Worm (Caenorhabditis elegans) whole organism, early embryonic: ENCODE data around the gene acs-4.

Source experiments
- B0310.2 ChIP-seq: sonication (generic microtip); optimal IDR thresholded peaks from 2 replicates; lab custom pipeline; 2016; ENCODE audit warnings: mild to moderate bottlenecking, missing genetic modification characterization, missing compliant biosample characterization
- F13C5.2 ChIP-seq: sonication (generic microtip); optimal IDR thresholded peaks from 2 replicates; lab custom pipeline; 2017; ENCODE audit warnings: mild to moderate bottlenecking, missing genetic modification characterization, inconsistent platforms, missing compliant biosample characterization
- aly-1 ChIP-seq: sonication (generic microtip); optimal IDR thresholded peaks from 2 replicates; lab custom pipeline; 2016; ENCODE audit warnings: missing genetic modification characterization, missing compliant biosample characterization
- ama-1 ChIP-seq: fragments of 150-350 bp; optimal IDR thresholded peaks from 2 replicates; lab custom pipeline; 2014
- ceh-13 ChIP-seq: fragments of 200-800 bp; sonication (Bioruptor generic); optimal IDR thresholded peaks from 2 replicates; lab custom pipeline; 2018; ENCODE audit warnings: mild to moderate bottlenecking, missing genetic modification characterization, missing compliant biosample characterization
- ceh-36 ChIP-seq: sonication (generic microtip); optimal IDR thresholded peaks from 2 replicates; lab custom pipeline; 2016; ENCODE audit warnings: missing genetic modification characterization, inconsistent platforms, missing compliant biosample characterization
- ets-7 ChIP-seq: sonication (generic microtip); optimal IDR thresholded peaks from 2 replicates; lab custom pipeline; 2016; ENCODE audit warnings: missing genotype, missing genetic modification characterization, missing compliant biosample characterization
- flt-1 ChIP-seq: fragments of 200-800 bp; sonication (Bioruptor generic); IDR thresholded peaks from 2 replicates; pipeline ENCODE4 v1.3.6; 2022; ENCODE audit warnings: missing genetic modification characterization, missing compliant biosample characterization
- hmbx-1 ChIP-seq: sonication (generic microtip); optimal IDR thresholded peaks from 2 replicates; lab custom pipeline; 2016; ENCODE audit warnings: mild to moderate bottlenecking, missing genetic modification characterization, missing compliant biosample characterization
- hmg-4 ChIP-seq: fragments of 200-800 bp; sonication (Bioruptor generic); optimal IDR thresholded peaks from 2 replicates; lab custom pipeline; 2018; ENCODE audit warnings: mild to moderate bottlenecking, missing genetic modification characterization, missing compliant biosample characterization
- hnd-1 ChIP-seq: sonication (generic microtip); optimal IDR thresholded peaks from 2 replicates; lab custom pipeline; 2016; ENCODE audit warnings: missing genetic modification characterization, missing compliant biosample characterization
- pes-1 ChIP-seq: fragments of 200-800 bp; sonication (Bioruptor generic); IDR thresholded peaks from 2 replicates; pipeline ENCODE4 v1.3.6; 2022; ENCODE audit warnings: missing genetic modification reagents, missing genetic modification characterization, missing compliant biosample characterization
- scrt-1 ChIP-seq: fragments of 200-800 bp; sonication (Bioruptor generic); IDR thresholded peaks from 2 replicates; pipeline ENCODE4 v1.3.6; 2022; ENCODE audit warnings: missing genetic modification characterization, missing compliant biosample characterization
- sea-1 ChIP-seq: fragments of 200-800 bp; sonication (Bioruptor generic); conservative IDR thresholded peaks from 2 replicates; pipeline ENCODE4 v1.3.6; 2022; ENCODE audit warnings: missing genetic modification characterization, missing compliant biosample characterization
- tbx-11 ChIP-seq: fragments of 200-800 bp; sonication (Bioruptor generic); IDR thresholded peaks from 2 replicates; pipeline ENCODE4 v1.3.6; 2022; ENCODE audit warnings: missing genetic modification characterization, missing compliant biosample characterization
- tbx-37 ChIP-seq: fragments of 200-800 bp; sonication (Bioruptor generic); conservative IDR thresholded peaks from 2 replicates; pipeline ENCODE4 v1.3.6; 2022; ENCODE audit warnings: missing genetic modification reagents, missing genetic modification characterization, missing compliant biosample characterization
- tra-4 ChIP-seq: sonication (generic microtip); optimal IDR thresholded peaks from 2 replicates; lab custom pipeline; 2017; ENCODE audit warnings: missing genetic modification characterization, missing compliant biosample characterization

acs-4 gene

ce11 chrIII:7179538-7180301, 12.1 kb downstream of the acs-4 start, which contains the start of the genes rps-14 and rpl-36:
TSS of gene rps-14 (minus strand) at chrIII:7179588.
TSS of gene rpl-36 (plus strand) at chrIII:7180251.
- TF ChIP-seq pes-1 (GFP tag; lab: Robert Waterston, UW) (no peak), ama-1 (lab: Kevin White, UChicago) (no peak), F13C5.2 (tag; lab: Kevin White, UChicago) (peak; percentile 71)

ce11 chrIII:7180613-7181012, 13.0 kb downstream of the acs-4 start, which contains the start of gene ndab-2:
TSS of gene ndab-2 (plus strand) at chrIII:7180752.
- no peak for TF ChIP-seq tra-4 (tag; lab: Kevin White, UChicago)
- no peak for TF ChIP-seq ets-7 (tag; lab: Kevin White, UChicago)
- no peak for TF ChIP-seq pes-1 (GFP tag; lab: Robert Waterston, UW)
- no peak for TF ChIP-seq tbx-11
- TF ChIP-seq hmbx-1 (tag; lab: Kevin White, UChicago), result no peak
- no peak for TF ChIP-seq B0310.2 (tag; lab: Kevin White, UChicago)
- TF ChIP-seq sea-1, result no peak
- TF ChIP-seq F13C5.2 (tag; lab: Kevin White, UChicago), result no peak
- no peak for TF ChIP-seq hnd-1 (tag; lab: Kevin White, UChicago)
- TF ChIP-seq ceh-36 (tag; lab: Kevin White, UChicago), result no peak
- TF ChIP-seq ceh-13 (GFP tag; lab: Kevin White, UChicago), result no peak
- TF ChIP-seq scrt-1, result no peak
- no peak for TF ChIP-seq tbx-37 (GFP tag; lab: Robert Waterston, UW)
- TF ChIP-seq hmg-4, result no peak
- TF ChIP-seq ama-1 (lab: Kevin White, UChicago), result no peak
- no peak for TF ChIP-seq aly-1 (tag; lab: Kevin White, UChicago)
- TF ChIP-seq flt-1 (GFP tag; lab: Robert Waterston, UW), result no peak

- no peak for TF ChIP-seq pes-1 (GFP tag; lab: Robert Waterston, UW)
- TF ChIP-seq F13C5.2 (tag; lab: Kevin White, UChicago), result peak; percentile 38
Measured at ce11 chrIII:7181822-7182221, 14.2 kb downstream of the acs-4 start, which contains the start of gene epg-4. TSS of gene epg-4 (plus strand) at chrIII:7182167.

- TF ChIP-seq aly-1 (tag; lab: Kevin White, UChicago), result no peak
- TF ChIP-seq ceh-36 (tag; lab: Kevin White, UChicago), result no peak
- TF ChIP-seq hmbx-1 (tag; lab: Kevin White, UChicago), result no peak
- TF ChIP-seq hmg-4, result no peak
- no peak for TF ChIP-seq tbx-11
- no peak for TF ChIP-seq flt-1 (GFP tag; lab: Robert Waterston, UW)
- TF ChIP-seq hnd-1 (tag; lab: Kevin White, UChicago), result no peak
- TF ChIP-seq tbx-37 (GFP tag; lab: Robert Waterston, UW), result no peak
Measured at ce11 chrIII:7184022-7184421, 16.4 kb downstream of the acs-4 start, which contains the start of gene yju-2. TSS of gene yju-2 (plus strand) at chrIII:7184336.

- TF ChIP-seq flt-1 (GFP tag; lab: Robert Waterston, UW) (no peak), scrt-1 (no peak), tbx-37 (GFP tag; lab: Robert Waterston, UW) (no peak), tbx-11 (no peak), ets-7 (tag; lab: Kevin White, UChicago) (no peak), hmg-4 (no peak), ceh-13 (GFP tag; lab: Kevin White, UChicago) (no peak), B0310.2 (tag; lab: Kevin White, UChicago) (no peak), tra-4 (tag; lab: Kevin White, UChicago) (no peak), F13C5.2 (tag; lab: Kevin White, UChicago) (no peak), aly-1 (tag; lab: Kevin White, UChicago) (no peak)
Measured at ce11 chrIII:7185473-7185872, 17.8 kb downstream of the acs-4 start, which contains the start of gene F37C12.14. TSS of gene F37C12.14 (minus strand) at chrIII:7185573.

- TF ChIP-seq sea-1, result no peak
- no peak for TF ChIP-seq tbx-37 (GFP tag; lab: Robert Waterston, UW)
- TF ChIP-seq F13C5.2 (tag; lab: Kevin White, UChicago), result no peak
- no peak for TF ChIP-seq hmbx-1 (tag; lab: Kevin White, UChicago)
- TF ChIP-seq ets-7 (tag; lab: Kevin White, UChicago), result no peak
- no peak for TF ChIP-seq ceh-36 (tag; lab: Kevin White, UChicago)
Measured at ce11 chrIII:7188300-7189052, 20.8 kb downstream of the acs-4 start, which contains the start of the genes F37C12.21 and F37C12.10. TSS of gene F37C12.21 (plus strand) at chrIII:7188357. TSS of gene F37C12.10 (minus strand) at chrIII:7188384.

ce11 chrIII:7189581-7190128, 22.0 kb downstream of the acs-4 start, which contains the start of gene rps-21:
TSS of gene rps-21 (minus strand) at chrIII:7189631.
- TF ChIP-seq hmbx-1 (tag; lab: Kevin White, UChicago) (no peak), tbx-37 (GFP tag; lab: Robert Waterston, UW) (no peak; the same call in 1 of the 2 replicates), ceh-13 (GFP tag; lab: Kevin White, UChicago) (no peak), tra-4 (tag; lab: Kevin White, UChicago) (no peak), hmg-4 (peak; percentile 24), F13C5.2 (tag; lab: Kevin White, UChicago) (peak; percentile 47), sea-1 (no peak), ceh-36 (tag; lab: Kevin White, UChicago) (no peak), pes-1 (GFP tag; lab: Robert Waterston, UW) (0 out of 2 replicates have a peak, but pooled peaks have one; percentile 32), scrt-1 (no peak), B0310.2 (tag; lab: Kevin White, UChicago) (no peak), hnd-1 (tag; lab: Kevin White, UChicago) (no peak), tbx-11 (no peak)
